Worm (Caenorhabditis elegans): ENCODE results near the gene D1046.18.

DNA sequence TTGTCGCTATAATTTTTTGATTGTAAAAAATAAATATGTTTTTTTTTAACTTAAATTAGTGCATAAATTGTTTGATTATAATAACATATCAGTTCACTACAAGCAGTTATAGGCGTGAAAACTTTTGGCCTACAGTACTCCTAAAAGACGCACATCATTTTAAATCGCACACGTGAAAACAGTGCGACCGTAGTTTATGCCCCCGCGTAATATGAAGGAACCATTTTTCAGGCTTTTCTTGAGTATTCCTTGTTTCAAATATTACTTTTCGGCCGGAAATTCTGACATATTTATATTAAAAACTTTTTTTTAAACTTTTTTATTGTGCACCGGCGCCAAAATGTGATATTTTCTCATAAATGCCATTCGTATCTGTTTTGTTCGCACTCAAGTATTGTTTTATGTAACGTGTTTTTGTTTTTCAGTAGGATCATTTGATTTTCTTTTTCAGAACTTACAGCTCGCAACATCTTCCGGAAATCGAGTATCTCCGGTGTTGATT lies 41.5 kb upstream of the D1046.18 start, which contains the start of gene oma-1:
- TF ChIP-seq pha-4 (tag; optimal IDR thresholded peaks at IDR 0.05) (no peak), egl-27 (tag; optimal IDR thresholded peaks at IDR 0.05) (no peak), zag-1 (tag; optimal IDR thresholded peaks at IDR 0.05) (no peak), ama-1 (optimal IDR thresholded peaks at IDR 0.05) (no peak), R02D3.7 (tag; optimal IDR thresholded peaks at IDR 0.05) (no peak), hmg-11 (tag; optimal IDR thresholded peaks at IDR 0.05) (no peak), aly-2 (tag; optimal IDR thresholded peaks at IDR 0.05) (no peak), ZK546.5 (tag; optimal IDR thresholded peaks at IDR 0.05) (no peak)
